Fruit fly (Drosophila melanogaster): Measurements from ENCODE around the gene CG6409.

- no peak for TF ChIP-seq psq (optimal IDR thresholded peaks at IDR 0.05)
- TF ChIP-seq h (optimal IDR thresholded peaks at IDR 0.05): no peak
- no peak for TF ChIP-seq Sin3A (optimal IDR thresholded peaks at IDR 0.05)
- no peak for TF ChIP-seq insv (optimal IDR thresholded peaks at IDR 0.05)
Observed at dm6 chr3L:10861657-10862543, 20.3 kb downstream of the CG6409 start.

All from Kc167 (cell line).